Worm (Caenorhabditis elegans) whole organism, L1 larva: ENCODE results near the gene idpb-5.

Experiments
- C04F5.9 ChIP-seq: sonication (generic microtip); optimal IDR thresholded peaks from 2 replicates; lab custom pipeline; 2016; ENCODE audit warnings: missing genetic modification characterization, missing compliant biosample characterization
- C16A3.4 ChIP-seq: fragments of 150-350 bp; optimal IDR thresholded peaks from 2 replicates; lab custom pipeline; 2014; ENCODE audit warnings: missing biosample characterization, missing genetic modification characterization
- C34B4.2 ChIP-seq: sonication (generic microtip); optimal IDR thresholded peaks from 2 replicates; lab custom pipeline; 2017; ENCODE audit warnings: mild to moderate bottlenecking, missing genetic modification characterization, missing compliant biosample characterization
- aha-1 ChIP-seq: fragments of 150-350 bp; optimal IDR thresholded peaks from 2 replicates; lab custom pipeline; 2014; ENCODE audit warnings: missing biosample characterization, missing genetic modification characterization
- aly-2 ChIP-seq: fragments of 150-350 bp; optimal IDR thresholded peaks from 2 replicates; lab custom pipeline; 2014; ENCODE audit warnings: missing biosample characterization, missing genetic modification characterization
- ama-1 ChIP-seq: fragments of 150-350 bp; optimal IDR thresholded peaks from 2 replicates; lab custom pipeline; 2014
- blmp-1 ChIP-seq: fragments of 150-350 bp; optimal IDR thresholded peaks from 2 replicates; lab custom pipeline; 2014; ENCODE audit warnings: missing biosample characterization, missing genetic modification characterization
- ceh-8 ChIP-seq: fragments of 200-800 bp; sonication (Bioruptor generic); optimal IDR thresholded peaks from 2 replicates; lab custom pipeline; 2018; ENCODE audit warnings: mild to moderate bottlenecking, missing genetic modification characterization, moderate library complexity, missing compliant biosample characterization
- ceh-82 ChIP-seq, 3 experiments: fragments of 150-350 bp in 1 of 3; sonication (generic microtip) in 2 of 3; optimal IDR thresholded peaks; 2 replicates each; lab custom pipeline; 2014 to 2017; ENCODE audit warnings: missing biosample characterization in 3 of 3, missing genetic modification characterization in 3 of 3
- ceh-88 ChIP-seq: fragments of 200-800 bp; sonication (Bioruptor generic); IDR thresholded peaks from 2 replicates; pipeline ENCODE4 v1.3.6; 2022; ENCODE audit warnings: missing genetic modification characterization, missing compliant biosample characterization
- ceh-90 ChIP-seq: sonication (generic microtip); optimal IDR thresholded peaks from 2 replicates; lab custom pipeline; 2016; ENCODE audit warnings: missing genetic modification characterization, missing compliant biosample characterization
- dpl-1 ChIP-seq, 3 experiments: fragments of 150-350 bp in 2 of 3; sonication (generic microtip) in 1 of 3; optimal IDR thresholded peaks; 2 replicates each; lab custom pipeline; 2014 to 2017; ENCODE audit warnings: missing biosample characterization in 3 of 3, missing genetic modification characterization in 3 of 3, missing genetic modification reagents in 3 of 3
- efl-1 ChIP-seq, 4 experiments: fragments of 150-350 bp; optimal IDR thresholded peaks in 3 of 4; peaks in 1 of 4; 1 replicate in 1 of 4; 2 replicates in 3 of 4; lab custom pipeline; 2014; ENCODE audit warnings: missing biosample characterization in 2 of 4, missing genetic modification characterization in 2 of 4, missing genetic modification reagents in 2 of 4
- egl-27 ChIP-seq, 2 experiments: fragments of 150-350 bp in 1 of 2; sonication (generic microtip); optimal IDR thresholded peaks; 3 replicates each; lab custom pipeline; 2017 to 2018; ENCODE audit warnings: missing biosample characterization in 2 of 2, missing genetic modification characterization in 2 of 2, missing genetic modification reagents in 2 of 2
- elt-2 ChIP-seq: sonication (generic microtip); optimal IDR thresholded peaks from 2 replicates; lab custom pipeline; 2016; ENCODE audit warnings: missing genetic modification characterization, mild to moderate bottlenecking, inconsistent platforms, missing compliant biosample characterization, missing genetic modification reagents
- elt-3 ChIP-seq, 6 experiments: fragments of 150-350 bp in 1 of 6; sonication (generic microtip); optimal IDR thresholded peaks; 2 replicates each; lab custom pipeline; 2017 to 2018; ENCODE audit warnings: missing biosample characterization in 6 of 6, missing genetic modification characterization in 6 of 6, inconsistent platforms in 1 of 6
- fkh-4 ChIP-seq: sonication (generic microtip); optimal IDR thresholded peaks from 2 replicates; lab custom pipeline; 2016; ENCODE audit warnings: missing compliant biosample characterization, missing genetic modification characterization, borderline replicate concordance
- hpl-2 ChIP-seq: fragments of 150-350 bp; optimal IDR thresholded peaks from 2 replicates; lab custom pipeline; 2014; ENCODE audit warnings: missing biosample characterization, missing genetic modification reagents, missing genetic modification characterization
- irx-1 ChIP-seq: sonication (generic microtip); optimal IDR thresholded peaks from 2 replicates; lab custom pipeline; 2016; ENCODE audit warnings: missing genetic modification characterization, missing compliant biosample characterization
- jun-1 ChIP-seq: fragments of 150-350 bp; optimal IDR thresholded peaks from 2 replicates; lab custom pipeline; 2014; ENCODE audit warnings: missing biosample characterization, missing genetic modification reagents, missing genetic modification characterization
- lin-13 ChIP-seq: fragments of 150-350 bp; optimal IDR thresholded peaks from 2 replicates; lab custom pipeline; 2014; ENCODE audit warnings: missing biosample characterization, missing genetic modification reagents, missing genetic modification characterization
- lin-14 ChIP-seq: fragments of 200-800 bp; sonication (Bioruptor generic); optimal IDR thresholded peaks from 2 replicates; lab custom pipeline; 2018; ENCODE audit warnings: mild to moderate bottlenecking, missing genetic modification characterization, moderate library complexity, missing compliant biosample characterization
- lin-35 ChIP-seq, 2 experiments: fragments of 150-350 bp; optimal IDR thresholded peaks; 2 replicates each; lab custom pipeline; 2014; ENCODE audit warnings: missing biosample characterization in 2 of 2, missing genetic modification characterization in 2 of 2, missing genetic modification reagents in 2 of 2
- lir-3 ChIP-seq: sonication (generic microtip); optimal IDR thresholded peaks from 2 replicates; lab custom pipeline; 2016; ENCODE audit warnings: mild to moderate bottlenecking, missing genetic modification characterization, moderate library complexity, missing compliant biosample characterization; ENCODE audit not compliant: poor library complexity
- lsy-2 ChIP-seq, 2 experiments: fragments of 150-350 bp; optimal IDR thresholded peaks; 2 replicates each; lab custom pipeline; 2014; ENCODE audit warnings: missing biosample characterization in 2 of 2, missing genetic modification characterization in 2 of 2
- mdl-1 ChIP-seq, 2 experiments: fragments of 150-350 bp; optimal IDR thresholded peaks; 2 replicates each; lab custom pipeline; 2014 to 2017; ENCODE audit warnings: missing biosample characterization in 2 of 2, missing genetic modification characterization in 2 of 2, inconsistent platforms in 1 of 2
- mef-2 ChIP-seq: fragments of 150-350 bp; optimal IDR thresholded peaks from 2 replicates; lab custom pipeline; 2014; ENCODE audit warnings: missing biosample characterization, missing genetic modification characterization
- nhr-11 ChIP-seq: fragments of 150-350 bp; optimal IDR thresholded peaks from 2 replicates; lab custom pipeline; 2014; ENCODE audit warnings: missing biosample characterization, missing genetic modification characterization
- nhr-28 ChIP-seq: fragments of 150-350 bp; optimal IDR thresholded peaks from 2 replicates; lab custom pipeline; 2014; ENCODE audit warnings: missing biosample characterization, missing genetic modification characterization
- nhr-47 ChIP-seq: sonication (generic microtip); optimal IDR thresholded peaks from 2 replicates; lab custom pipeline; 2016; ENCODE audit warnings: mild to moderate bottlenecking, missing genetic modification characterization, moderate library complexity, missing compliant biosample characterization
- nhr-71 ChIP-seq: sonication (generic microtip); optimal IDR thresholded peaks from 2 replicates; lab custom pipeline; 2016; ENCODE audit warnings: mild to moderate bottlenecking, missing genetic modification characterization, moderate library complexity, missing compliant biosample characterization
- nhr-85 ChIP-seq: sonication (generic microtip); peaks from one replicate; lab custom pipeline; 2016; ENCODE audit warnings: missing genetic modification characterization, inconsistent platforms, missing compliant biosample characterization
- nhr-90 ChIP-seq: sonication (generic microtip); optimal IDR thresholded peaks from 2 replicates; lab custom pipeline; 2016; ENCODE audit warnings: mild to moderate bottlenecking, missing genetic modification characterization, missing compliant biosample characterization; ENCODE audit not compliant: poor library complexity
- pag-3 ChIP-seq: sonication (generic microtip); optimal IDR thresholded peaks from 2 replicates; lab custom pipeline; 2017; ENCODE audit warnings: missing genetic modification characterization, mild to moderate bottlenecking, missing compliant biosample characterization, antibody characterized with exemption, borderline replicate concordance; ENCODE audit not compliant: insufficient read depth
- pax-3 ChIP-seq: fragments of 200-800 bp; sonication (Bioruptor generic); optimal IDR thresholded peaks from 2 replicates; lab custom pipeline; 2018; ENCODE audit warnings: mild to moderate bottlenecking, missing genetic modification characterization, moderate library complexity, missing compliant biosample characterization
- pqm-1 ChIP-seq: sonication (generic microtip); optimal IDR thresholded peaks from 3 replicates; lab custom pipeline; 2017; ENCODE audit warnings: missing biosample characterization, missing genetic modification characterization
- snpc-4 ChIP-seq: fragments of 150-350 bp; optimal IDR thresholded peaks from 2 replicates; lab custom pipeline; 2014; ENCODE audit warnings: missing biosample characterization, missing genetic modification characterization
- sox-4 ChIP-seq: sonication (generic microtip); optimal IDR thresholded peaks from 2 replicates; lab custom pipeline; 2016; ENCODE audit warnings: missing genetic modification characterization, missing compliant biosample characterization
- sptf-1 ChIP-seq: fragments of 150-350 bp; optimal IDR thresholded peaks from 2 replicates; lab custom pipeline; 2014; ENCODE audit warnings: missing biosample characterization, missing genetic modification characterization
- swsn-7 ChIP-seq: sonication (generic microtip); optimal IDR thresholded peaks from 2 replicates; lab custom pipeline; 2016; ENCODE audit warnings: missing genetic modification characterization, missing compliant biosample characterization
- tbx-2 ChIP-seq: sonication (generic microtip); optimal IDR thresholded peaks from 2 replicates; lab custom pipeline; 2016; ENCODE audit warnings: missing genetic modification characterization, missing compliant biosample characterization
- tlp-1 ChIP-seq: fragments of 150-350 bp; optimal IDR thresholded peaks from 2 replicates; lab custom pipeline; 2014; ENCODE audit warnings: missing biosample characterization, missing genetic modification characterization
- unc-30 ChIP-seq: sonication (generic microtip); optimal IDR thresholded peaks from 2 replicates; lab custom pipeline; 2017; ENCODE audit warnings: missing biosample characterization, missing genetic modification characterization
- unc-62 ChIP-seq: fragments of 150-350 bp; optimal IDR thresholded peaks from 2 replicates; lab custom pipeline; 2014; ENCODE audit warnings: missing biosample characterization, missing genetic modification reagents, missing genetic modification characterization
- unc-86 ChIP-seq: sonication (generic microtip); optimal IDR thresholded peaks from 2 replicates; lab custom pipeline; 2016; ENCODE audit warnings: missing genetic modification characterization, missing compliant biosample characterization
- unc-98 ChIP-seq: fragments of 200-800 bp; sonication (Bioruptor generic); IDR thresholded peaks from 2 replicates; pipeline ENCODE4 v1.3.6; 2022; ENCODE audit warnings: missing genetic modification characterization, missing compliant biosample characterization
- ztf-11 ChIP-seq, 2 experiments: sonication (generic microtip); optimal IDR thresholded peaks; 2 replicates each; lab custom pipeline; 2016 to 2017; ENCODE audit warnings: missing genetic modification characterization in 2 of 2, missing biosample characterization in 1 of 2, missing compliant biosample characterization in 1 of 2
- ztf-4 ChIP-seq: fragments of 150-350 bp; optimal IDR thresholded peaks from 2 replicates; lab custom pipeline; 2014; ENCODE audit warnings: missing biosample characterization, missing genetic modification characterization

idpb-5 gene

ce11 chrV:11885939-11886338 is 46.6 kb downstream of the idpb-5 start (continued):
- peak; percentile 50 for TF ChIP-seq ztf-4 (tag; lab: Kevin White, UChicago)
- TF ChIP-seq nhr-71 (tag; lab: Kevin White, UChicago) = peak; percentile 96
- peak; percentile 90 for TF ChIP-seq nhr-85 (tag; lab: Kevin White, UChicago)
- no peak for TF ChIP-seq fkh-4 (tag; lab: Kevin White, UChicago)
- peak; percentile 56; the same call in 1 of the 2 replicates for TF ChIP-seq ceh-88 (GFP tag; lab: Robert Waterston, UW)
- TF ChIP-seq irx-1 (tag; lab: Kevin White, UChicago) = peak; percentile 13
- TF ChIP-seq pqm-1 (tag; lab: Kevin White, UChicago) = no peak
- no peak for TF ChIP-seq aly-2 (tag; lab: Kevin White, UChicago)
- no peak for TF ChIP-seq nhr-28 (tag; lab: Kevin White, UChicago)
- TF ChIP-seq sptf-1 (tag; lab: Kevin White, UChicago) = no peak
- peak; percentile 54 for TF ChIP-seq blmp-1 (tag; lab: Kevin White, UChicago)
- TF ChIP-seq mdl-1 (tag; optimal IDR thresholded peaks at IDR 0.05; lab: Kevin White, UChicago) = peak in 1 of 2 experiments; percentile 96
- TF ChIP-seq unc-62 = no peak
- peak in 2 of 3 experiments; percentile 24 to 51 for TF ChIP-seq dpl-1 (GFP tag; optimal IDR thresholded peaks at IDR 0.05; lab: Kevin White, UChicago)
- TF ChIP-seq ceh-90 (tag; lab: Kevin White, UChicago) = no peak
- TF ChIP-seq pax-3 (tag; lab: Kevin White, UChicago) = peak; percentile 21
- no peak for TF ChIP-seq tlp-1 (tag; lab: Kevin White, UChicago)
- peak; percentile 60 for TF ChIP-seq nhr-47 (tag; lab: Kevin White, UChicago)
- peak; percentile 58 for TF ChIP-seq lin-13
- no peak for TF ChIP-seq unc-86 (tag; lab: Kevin White, UChicago)
- peak; percentile 10 for TF ChIP-seq ama-1 (lab: Kevin White, UChicago)
- TF ChIP-seq swsn-7 (tag; lab: Kevin White, UChicago) = peak; percentile 62
- TF ChIP-seq jun-1 (tag; lab: Kevin White, UChicago) = peak; percentile 23
- TF ChIP-seq aha-1 (tag; lab: Kevin White, UChicago) = no peak
- no peak for TF ChIP-seq ceh-8
- peak in 1 of 2 experiments; percentile 81 for TF ChIP-seq lin-35 (GFP tag; optimal IDR thresholded peaks at IDR 0.05; lab: Kevin White, UChicago)
- TF ChIP-seq hpl-2 = no peak

DNA sequence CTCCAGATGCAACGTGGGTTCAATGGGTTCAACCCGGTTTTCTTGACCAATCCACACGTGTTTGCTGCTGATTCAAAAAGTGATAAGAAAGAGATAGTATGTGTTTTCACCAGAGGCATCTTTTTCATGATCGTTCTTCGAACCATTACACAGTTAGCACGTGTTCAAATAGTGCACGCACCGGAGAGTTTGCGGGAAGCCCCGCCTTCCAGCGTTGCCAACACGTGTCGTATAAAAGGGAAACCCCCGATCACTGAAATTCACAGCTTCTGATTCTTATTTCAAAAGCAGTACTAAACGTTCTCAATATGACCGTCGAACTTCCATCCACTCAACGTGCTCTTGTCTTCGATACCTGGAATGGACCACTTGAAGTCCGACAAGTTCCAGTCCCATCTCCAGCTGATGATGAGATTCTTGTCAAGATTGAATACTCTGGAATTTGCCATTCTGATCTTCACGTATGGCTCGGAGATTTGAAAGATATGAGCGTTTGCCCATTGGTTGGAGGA is 48.7 kb downstream of the idpb-5 start, which contains the start of gene adh-1:
Gene adh-1, plus strand, starts transcription at position 261 of the 512 bp plus-strand sequence.
- TF ChIP-seq nhr-11 (peak; percentile 62), nhr-90 (tag; lab: Kevin White, UChicago) (peak; percentile 75), lir-3 (tag; lab: Kevin White, UChicago) (peak; percentile 70), ceh-90 (tag; lab: Kevin White, UChicago) (no peak), nhr-47 (tag; lab: Kevin White, UChicago) (peak; percentile 77), fkh-4 (tag; lab: Kevin White, UChicago) (no peak), snpc-4 (tag; lab: Kevin White, UChicago) (peak; percentile 30), swsn-7 (tag; lab: Kevin White, UChicago) (peak; percentile 56), C04F5.9 (tag; lab: Kevin White, UChicago) (peak; percentile 1), elt-2 (tag; lab: Kevin White, UChicago) (peak; percentile 75), efl-1 (optimal IDR thresholded peaks at IDR 0.05; lab: Kevin White, UChicago) (peak; percentile 23 to 46), efl-1 (GFP tag; optimal IDR thresholded peaks at IDR 0.05 in 1 of 2; lab: Kevin White, UChicago) (peak in 1 of 2 experiments; percentile 95), lin-14 (GFP tag; lab: Kevin White, UChicago) (peak; percentile 97), egl-27 (tag; optimal IDR thresholded peaks at IDR 0.05; lab: Kevin White, UChicago) (no peak), jun-1 (tag; lab: Kevin White, UChicago) (peak; percentile 70), pag-3 (tag; lab: Kevin White, UChicago) (peak; percentile 47), ceh-88 (GFP tag; lab: Robert Waterston, UW) (no peak; the same call in none of the 2 replicates), tbx-2 (peak; percentile 88), mef-2 (tag; lab: Kevin White, UChicago) (no peak), nhr-71 (tag; lab: Kevin White, UChicago) (peak; percentile 97), ceh-82 (tag; optimal IDR thresholded peaks at IDR 0.05; lab: Kevin White, UChicago) (peak in 1 of 3 experiments; percentile 14), unc-30 (tag; lab: Kevin White, UChicago) (no peak), unc-98 (GFP tag; lab: Robert Waterston, UW) (no peak), ztf-11 (tag; optimal IDR thresholded peaks at IDR 0.05; lab: Kevin White, UChicago) (peak in 1 of 2 experiments; percentile 8), mdl-1 (tag; optimal IDR thresholded peaks at IDR 0.05; lab: Kevin White, UChicago) (peak; percentile 25 to 99), lsy-2 (tag; optimal IDR thresholded peaks at IDR 0.05; lab: Kevin White, UChicago) (peak; percentile 48 to 82), C16A3.4 (peak; percentile 76), ztf-4 (tag; lab: Kevin White, UChicago) (peak; percentile 56), C34B4.2 (tag; lab: Kevin White, UChicago) (peak; percentile 42), sptf-1 (tag; lab: Kevin White, UChicago) (no peak), sox-4 (tag; lab: Kevin White, UChicago) (peak; percentile 57), elt-3 (tag; optimal IDR thresholded peaks at IDR 0.05; lab: Kevin White, UChicago) (peak in 3 of 6 experiments; percentile 18 to 99 (median 41)), blmp-1 (tag; lab: Kevin White, UChicago) (peak; percentile 89), pax-3 (tag; lab: Kevin White, UChicago) (peak; percentile 56)
